Worm (Caenorhabditis elegans) whole organism, L4/young adult: ENCODE measurements around the gene irld-18.

Experiments used
- W03F9.2 ChIP-seq: fragments of 150-350 bp; optimal IDR thresholded peaks from 2 replicates; lab custom pipeline; 2014; ENCODE audit warnings: missing biosample characterization, missing genetic modification characterization
- dao-5 ChIP-seq: sonication (generic microtip); optimal IDR thresholded peaks from 2 replicates; lab custom pipeline; 2016; ENCODE audit warnings: missing genotype, missing genetic modification characterization, moderate library complexity, missing compliant biosample characterization
- him-1 ChIP-seq: sonication (generic microtip); optimal IDR thresholded peaks from 2 replicates; lab custom pipeline; 2016; ENCODE audit warnings: missing genotype, missing genetic modification reagents, missing genetic modification characterization, missing compliant biosample characterization

DNA sequence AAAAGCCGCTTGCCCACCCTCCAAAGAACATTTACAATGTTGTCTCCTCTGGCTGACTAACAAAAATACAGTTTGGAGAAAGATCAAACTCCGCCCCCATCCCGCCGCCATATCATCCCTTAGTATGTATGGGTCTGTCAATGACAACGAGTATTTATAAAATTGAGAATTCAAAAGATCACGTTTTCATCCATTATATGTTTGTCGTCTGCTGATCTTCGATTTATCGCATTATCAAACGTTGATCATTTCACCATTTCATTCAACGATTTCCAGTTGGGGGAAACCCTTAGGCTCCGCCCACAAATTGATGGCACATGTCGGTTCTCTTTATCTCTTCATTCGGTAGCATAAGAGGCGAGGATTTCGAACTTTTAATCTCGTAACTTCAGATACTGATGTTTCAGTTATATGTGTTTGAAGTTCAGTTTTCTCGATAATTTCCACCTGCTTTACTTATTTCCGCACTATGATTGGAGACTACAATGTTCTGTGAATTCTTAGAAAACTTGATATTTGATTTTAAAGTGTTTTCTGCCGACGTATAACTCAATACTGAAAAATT lies 33.4 kb upstream of the irld-18 start:
- TF ChIP-seq him-1 (tag; lab: Kevin White, UChicago) (no peak), dao-5 (tag; lab: Kevin White, UChicago) (no peak), W03F9.2 (tag; lab: Kevin White, UChicago) (no peak)
